Fruit fly (Drosophila melanogaster): ENCODE results near the gene CG31365.

- TF ChIP-seq esn (GFP tag; optimal IDR thresholded peaks at IDR 0.05) (no peak), Lpt (GFP tag; optimal IDR thresholded peaks at IDR 0.05) (no peak), pdm3 (GFP tag; optimal IDR thresholded peaks at IDR 0.05) (no peak), CG7368 (GFP tag; optimal IDR thresholded peaks at IDR 0.05) (no peak), CG11902 (GFP tag; optimal IDR thresholded peaks at IDR 0.05) (no peak), CG6808 (GFP tag; optimal IDR thresholded peaks at IDR 0.05) (no peak), CG3919 (GFP tag; optimal IDR thresholded peaks at IDR 0.05) (no peak)
Observed at dm6 chr3R:23074480-23074879, 51.7 kb downstream of the CG31365 start.
